Fruit fly (Drosophila melanogaster): Measurements from ENCODE around the gene CG32638.

The CG32638 gene

dm6 chrX:13136939-13137697 is 8.5 kb upstream of the CG32638 start (continued):
- TF ChIP-seq bbx (GFP tag; IDR thresholded peaks at IDR 0.05; ENCODE audit: partially characterized antibody) (no peak), Sin3A (optimal IDR thresholded peaks at IDR 0.05) (no peak), CG42726 (GFP tag; IDR thresholded peaks at IDR 0.05; ENCODE audit: partially characterized antibody) (no peak), CG18011 (GFP tag; optimal IDR thresholded peaks at IDR 0.05) (no peak), Vsx1 (GFP tag; optimal IDR thresholded peaks at IDR 0.05) (no peak), Xbp1 (GFP tag; optimal IDR thresholded peaks at IDR 0.05) (peak; percentile 41), fu2 (GFP tag; optimal IDR thresholded peaks at IDR 0.05) (no peak), unpg (GFP tag; optimal IDR thresholded peaks at IDR 0.05) (peak; percentile 47), CG9437 (GFP tag; optimal IDR thresholded peaks at IDR 0.05) (no peak), CG5180 (GFP tag; optimal IDR thresholded peaks at IDR 0.05) (peak; percentile 57), CG12659 (GFP tag; optimal IDR thresholded peaks at IDR 0.05) (no peak), repo (GFP tag; optimal IDR thresholded peaks at IDR 0.05) (no peak), TFAM (GFP tag; optimal IDR thresholded peaks at IDR 0.05) (no peak), fd102C (GFP tag; optimal IDR thresholded peaks at IDR 0.05) (no peak), oc (tag; optimal IDR thresholded peaks at IDR 0.05) (peak; percentile 67), caup (GFP tag; optimal IDR thresholded peaks at IDR 0.05; ENCODE audit: severe bottlenecking) (no peak), dmrt11E (tag; optimal IDR thresholded peaks at IDR 0.05) (no peak), fd96Cb (tag; optimal IDR thresholded peaks at IDR 0.05) (peak; percentile 38), HLH3B (GFP tag; IDR thresholded peaks at IDR 0.05) (peak; percentile 77), CG3847 (GFP tag; IDR thresholded peaks at IDR 0.05) (peak; percentile 19; the same call in 1 of the 2 replicates), twi (tag; optimal IDR thresholded peaks at IDR 0.05) (no peak), Deaf1 (tag; optimal IDR thresholded peaks at IDR 0.05) (no peak), tio (GFP tag; optimal IDR thresholded peaks at IDR 0.05) (no peak), CG1647 (GFP tag; optimal IDR thresholded peaks at IDR 0.05) (no peak), Oli (tag; optimal IDR thresholded peaks at IDR 0.05) (peak; percentile 45), CG12155 (GFP tag; optimal IDR thresholded peaks at IDR 0.05) (no peak), CG1024 (GFP tag; IDR thresholded peaks at IDR 0.05) (peak; percentile 40), CG2120 (GFP tag; optimal IDR thresholded peaks at IDR 0.05) (no peak), emc (GFP tag; optimal IDR thresholded peaks at IDR 0.05) (no peak), dpn (GFP tag; optimal IDR thresholded peaks at IDR 0.05) (no peak), Side (GFP tag; optimal IDR thresholded peaks at IDR 0.05) (no peak), gro (GFP tag; optimal IDR thresholded peaks at IDR 0.05) (no peak), HHEX (GFP tag; optimal IDR thresholded peaks at IDR 0.05) (peak; percentile 30), gcm (GFP tag; optimal IDR thresholded peaks at IDR 0.05) (peak; percentile 20), Elba2 (GFP tag; optimal IDR thresholded peaks at IDR 0.05) (no peak), CG17829 (tag; optimal IDR thresholded peaks at IDR 0.05) (peak; percentile 39), jumu (GFP tag; optimal IDR thresholded peaks at IDR 0.05) (no peak), nom (GFP tag; optimal IDR thresholded peaks at IDR 0.05) (peak; percentile 64), tna (GFP tag; IDR thresholded peaks at IDR 0.05; ENCODE audit: partially characterized antibody) (no peak), CG13296 (GFP tag; optimal IDR thresholded peaks at IDR 0.05) (no peak), CG16813 (GFP tag; IDR thresholded peaks at IDR 0.05; ENCODE audit: partially characterized antibody) (no peak), sob (GFP tag; IDR thresholded peaks at IDR 0.05) (peak; percentile 48; the same call in 1 of the 2 replicates), CG17568 (GFP tag; optimal IDR thresholded peaks at IDR 0.05) (no peak), CTCF (GFP tag; optimal IDR thresholded peaks at IDR 0.05) (peak; percentile 16), CG7839 (tag; optimal IDR thresholded peaks at IDR 0.05) (peak; percentile 61), gce (GFP tag; IDR thresholded peaks at IDR 0.05) (peak; percentile 60; the same call in 2 of the 3 replicates), E2f1 (GFP tag; IDR thresholded peaks at IDR 0.05) (peak; percentile 51; the same call in 1 of the 2 replicates), NK7.1 (GFP tag; optimal IDR thresholded peaks at IDR 0.05) (no peak), CG11398 (GFP tag; optimal IDR thresholded peaks at IDR 0.05) (no peak)
